Worm (Caenorhabditis elegans): ENCODE measurements around the gene T04F3.3.
A peak's percentile ranks its signal among the peaks of the same experiment; 100 is the strongest.

Gene T04F3.3

DNA sequence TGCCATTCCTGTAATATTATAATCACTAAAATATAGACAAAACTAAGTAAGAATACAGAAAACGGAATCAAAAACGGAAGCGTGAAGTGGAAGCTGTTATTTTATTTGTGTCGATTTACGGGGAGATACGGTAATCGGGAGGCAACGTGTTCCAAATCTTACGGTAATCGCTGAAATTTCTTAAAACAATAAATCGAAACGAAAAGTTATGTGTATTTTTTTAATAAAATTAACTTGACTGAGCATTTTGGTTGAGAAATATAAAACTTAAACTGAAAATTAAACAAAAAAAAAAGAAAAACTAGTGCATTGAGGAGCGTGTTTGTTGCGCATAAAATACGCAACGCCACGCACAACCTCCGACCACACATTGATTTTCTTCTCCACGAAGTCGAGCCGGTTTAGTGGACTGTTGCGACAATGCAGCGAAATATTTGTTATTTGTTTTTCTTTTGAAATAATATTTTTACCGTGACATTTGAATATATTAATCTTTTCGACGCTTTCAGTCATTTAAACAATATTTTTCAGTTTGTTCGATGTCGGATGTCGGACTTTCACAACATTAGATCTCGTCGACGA is 5.7 kb downstream of the T04F3.3 start, which contains the start of the genes F55A11.1 and syx-5 (continued):
- no peak for TF ChIP-seq aha-1 (tag)
- no peak for TF ChIP-seq mdt-29 (GFP tag; IDR thresholded peaks at IDR 0.05)
- TF ChIP-seq ztf-11 (tag; optimal IDR thresholded peaks at IDR 0.05), result no peak
- TF ChIP-seq gei-8 (GFP tag; optimal IDR thresholded peaks at IDR 0.05), result no peak
- TF ChIP-seq mxl-2 (GFP tag; conservative IDR thresholded peaks at IDR 0.05), result no peak
- peak; percentile 42 for TF ChIP-seq ceh-32 (tag; optimal IDR thresholded peaks at IDR 0.05; ENCODE audit: poor library complexity)
- TF ChIP-seq pha-4 (GFP tag; IDR thresholded peaks at IDR 0.05), result peak; percentile 57
- TF ChIP-seq pha-4 (tag; optimal IDR thresholded peaks at IDR 0.05), result no peak
- TF ChIP-seq ceh-82 (tag; optimal IDR thresholded peaks at IDR 0.05), result no peak
- TF ChIP-seq F49E8.2 (tag; optimal IDR thresholded peaks at IDR 0.05; ENCODE audit: borderline replicate concordance), result peak; percentile 9
- TF ChIP-seq hmg-1.1 (GFP tag; IDR thresholded peaks at IDR 0.05), result peak; percentile 95
- TF ChIP-seq nhr-111 (GFP tag; optimal IDR thresholded peaks at IDR 0.05), result no peak

DNA sequence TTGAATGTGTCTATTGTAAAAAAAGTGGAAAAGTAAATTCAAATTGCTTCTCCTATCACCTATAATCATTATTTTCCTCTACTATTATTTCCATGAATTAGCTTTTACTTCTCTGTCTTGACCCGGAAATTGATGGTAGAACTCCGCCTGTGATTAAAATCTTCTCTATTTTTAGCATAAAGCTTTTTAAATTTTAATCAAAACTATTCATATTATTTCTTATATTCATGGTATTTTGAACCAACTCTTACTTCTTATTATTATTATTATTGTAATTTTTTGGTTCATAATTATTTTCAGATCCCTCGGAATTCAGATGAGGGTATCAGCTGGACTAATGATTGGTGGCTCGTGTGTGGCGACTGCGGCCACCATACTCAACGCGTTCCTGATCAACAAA is 8.3 kb downstream of the T04F3.3 start, which contains the start of gene sel-11:
TSS of gene sel-11 (plus strand) at position 301 of the 400 bp plus-strand sequence.
- TF ChIP-seq unc-62 (GFP tag; optimal IDR thresholded peaks at IDR 0.05 in 1 of 2) (peak in 1 of 2 experiments; percentile 51), unc-62 (tag; optimal IDR thresholded peaks at IDR 0.05) (no peak), F37D6.2 (tag; optimal IDR thresholded peaks at IDR 0.05) (no peak), lin-38 (GFP tag; IDR thresholded peaks at IDR 0.05) (peak; percentile 18; the same call in 1 of the 2 replicates)

ce11 chrV:11769646-11770045 is 10.9 kb downstream of the T04F3.3 start:
- no peak for TF ChIP-seq spr-3 (GFP tag; optimal IDR thresholded peaks at IDR 0.05)
- peak in 1 of 2 experiments; percentile 92 for TF ChIP-seq unc-62 (GFP tag; optimal IDR thresholded peaks at IDR 0.05 in 1 of 2)
- no peak for TF ChIP-seq unc-62 (tag; optimal IDR thresholded peaks at IDR 0.05)
- TF ChIP-seq tra-1 (GFP tag; IDR thresholded peaks at IDR 0.05), result no peak
- peak; percentile 55 for TF ChIP-seq aha-1 (tag)
- TF ChIP-seq daf-19 (GFP tag; conservative IDR thresholded peaks at IDR 0.05), result 0 out of 2 replicates have a peak, but pooled peaks have one; percentile 34

ce11 chrV:11770053-11770517 is 11.3 kb downstream of the T04F3.3 start, which contains the start of gene F55A11.4:
Gene F55A11.4, plus strand, starts transcription at chrV:11770467.
- TF ChIP-seq zag-1 (tag; optimal IDR thresholded peaks at IDR 0.05) (no peak), gei-8 (GFP tag; optimal IDR thresholded peaks at IDR 0.05) (no peak), T26A8.4 (GFP tag; IDR thresholded peaks at IDR 0.05) (no peak), F37D6.2 (tag; optimal IDR thresholded peaks at IDR 0.05) (no peak), mes-2 (tag; optimal IDR thresholded peaks at IDR 0.05; ENCODE audit: poor library complexity, severe bottlenecking) (peak; percentile 25), D1046.2 (GFP tag; IDR thresholded peaks at IDR 0.05) (0 out of 2 replicates have a peak, but pooled peaks have one; percentile 62), F49E8.2 (tag; optimal IDR thresholded peaks at IDR 0.05; ENCODE audit: borderline replicate concordance) (peak; percentile 4), rbr-2 (tag; optimal IDR thresholded peaks at IDR 0.05) (no peak), daf-12 (tag; optimal IDR thresholded peaks at IDR 0.05) (no peak), hlh-11 (tag; optimal IDR thresholded peaks at IDR 0.05) (peak; percentile 22), unc-130 (GFP tag; optimal IDR thresholded peaks at IDR 0.05) (peak; percentile 33), duxl-1 (tag; optimal IDR thresholded peaks at IDR 0.05; ENCODE audit: poor library complexity) (no peak), ZK337.2 (GFP tag; IDR thresholded peaks at IDR 0.05) (no peak), nhr-76 (tag; optimal IDR thresholded peaks at IDR 0.05) (no peak), vab-7 (GFP tag; IDR thresholded peaks at IDR 0.05) (0 out of 2 replicates have a peak, but pooled peaks have one; percentile 16), dpl-1 (GFP tag; optimal IDR thresholded peaks at IDR 0.05) (no peak), tra-1 (GFP tag; IDR thresholded peaks at IDR 0.05) (no peak), ama-1 (optimal IDR thresholded peaks at IDR 0.05) (peak; percentile 82), hlh-30 (tag; optimal IDR thresholded peaks at IDR 0.05; ENCODE audit: insufficient read depth) (no peak), dve-1 (tag; optimal IDR thresholded peaks at IDR 0.05; ENCODE audit: insufficient read depth) (no peak)
